Worm (Caenorhabditis elegans) whole organism, L3 larva: Measurements from ENCODE around the gene C43H6.12.

ENCODE experiments used
- ceh-16 ChIP-seq: sonication (generic microtip); optimal IDR thresholded peaks from 2 replicates; lab custom pipeline; 2017; ENCODE audit warnings: missing biosample characterization, missing genetic modification characterization
- ceh-28 ChIP-seq: fragments of 150-350 bp; optimal IDR thresholded peaks from 2 replicates; lab custom pipeline; 2014; ENCODE audit warnings: missing biosample characterization, missing genetic modification reagents, missing genetic modification characterization
- ceh-82 ChIP-seq: fragments of 150-350 bp; optimal IDR thresholded peaks from 2 replicates; lab custom pipeline; 2014; ENCODE audit warnings: missing biosample characterization, missing genetic modification characterization
- ceh-9 ChIP-seq: sonication (generic microtip); optimal IDR thresholded peaks from 2 replicates; lab custom pipeline; 2018; ENCODE audit warnings: missing biosample characterization, missing genetic modification characterization
- daf-12 ChIP-seq: fragments of 150-350 bp; optimal IDR thresholded peaks from 2 replicates; lab custom pipeline; 2014; ENCODE audit warnings: missing biosample characterization, missing genetic modification reagents, missing genetic modification characterization
- egl-27 ChIP-seq: sonication (generic microtip); optimal IDR thresholded peaks from 4 replicates; lab custom pipeline; 2017; ENCODE audit warnings: missing biosample characterization, missing genetic modification reagents, missing genetic modification characterization
- egl-5 ChIP-seq: fragments of 150-350 bp; optimal IDR thresholded peaks from 2 replicates; lab custom pipeline; 2017; ENCODE audit warnings: missing biosample characterization, missing genetic modification reagents, missing genetic modification characterization, inconsistent platforms
- elt-1 ChIP-seq: fragments of 150-350 bp; optimal IDR thresholded peaks from 2 replicates; lab custom pipeline; 2014; ENCODE audit warnings: missing biosample characterization, missing genetic modification characterization
- elt-2 ChIP-seq: sonication (generic microtip); optimal IDR thresholded peaks from 2 replicates; lab custom pipeline; 2016; ENCODE audit warnings: missing genetic modification reagents, mild to moderate bottlenecking, missing genetic modification characterization, missing compliant biosample characterization
- fkh-2 ChIP-seq: fragments of 150-350 bp; optimal IDR thresholded peaks from 2 replicates; lab custom pipeline; 2014; ENCODE audit warnings: missing biosample characterization, missing genetic modification reagents, missing genetic modification characterization
- hmg-11 ChIP-seq: sonication (generic microtip); optimal IDR thresholded peaks from 2 replicates; lab custom pipeline; 2016; ENCODE audit warnings: missing genetic modification characterization, missing compliant biosample characterization
- jun-1 ChIP-seq: fragments of 150-350 bp; optimal IDR thresholded peaks from 2 replicates; lab custom pipeline; 2014; ENCODE audit warnings: missing biosample characterization, missing genetic modification reagents, missing genetic modification characterization
- lin-15B ChIP-seq: fragments of 150-350 bp; optimal IDR thresholded peaks from 2 replicates; lab custom pipeline; 2014; ENCODE audit warnings: missing biosample characterization, missing genetic modification characterization
- lin-39 ChIP-seq: fragments of 150-350 bp; optimal IDR thresholded peaks from 2 replicates; lab custom pipeline; 2018; ENCODE audit warnings: missing biosample characterization, missing genetic modification reagents, missing genetic modification characterization
- lsy-12 ChIP-seq: sonication (generic microtip); optimal IDR thresholded peaks from 2 replicates; lab custom pipeline; 2016; ENCODE audit warnings: mild to moderate bottlenecking, missing genetic modification characterization, missing compliant biosample characterization
- mdl-1 ChIP-seq: fragments of 150-350 bp; optimal IDR thresholded peaks from 2 replicates; lab custom pipeline; 2014; ENCODE audit warnings: missing biosample characterization, missing genetic modification characterization
- nfya-1 ChIP-seq: sonication (generic microtip); optimal IDR thresholded peaks from 2 replicates; lab custom pipeline; 2017; ENCODE audit warnings: missing genetic modification characterization, mild to moderate bottlenecking, missing compliant biosample characterization, antibody characterized with exemption, moderate library complexity; ENCODE audit not compliant: insufficient read depth
- nhr-11 ChIP-seq: fragments of 150-350 bp; optimal IDR thresholded peaks from 2 replicates; lab custom pipeline; 2014; ENCODE audit warnings: missing biosample characterization, missing genetic modification characterization
- nhr-12 ChIP-seq: fragments of 150-350 bp; optimal IDR thresholded peaks from 2 replicates; lab custom pipeline; 2014; ENCODE audit warnings: missing biosample characterization, missing genetic modification characterization
- nhr-23 ChIP-seq: fragments of 150-350 bp; optimal IDR thresholded peaks from 2 replicates; lab custom pipeline; 2014; ENCODE audit warnings: missing biosample characterization, missing genetic modification reagents, missing genetic modification characterization
- nhr-237 ChIP-seq: fragments of 150-350 bp; optimal IDR thresholded peaks from 2 replicates; lab custom pipeline; 2014; ENCODE audit warnings: missing biosample characterization, missing genetic modification characterization
- nhr-25 ChIP-seq: sonication (generic microtip); optimal IDR thresholded peaks from 2 replicates; lab custom pipeline; 2017; ENCODE audit warnings: missing biosample characterization, missing genetic modification characterization
- nhr-43 ChIP-seq: sonication (generic microtip); optimal IDR thresholded peaks from 2 replicates; lab custom pipeline; 2016; ENCODE audit warnings: mild to moderate bottlenecking, missing genetic modification characterization, missing compliant biosample characterization; ENCODE audit not compliant: poor library complexity, severe bottlenecking
- nhr-76 ChIP-seq: fragments of 150-350 bp; sonication (generic microtip); optimal IDR thresholded peaks from 5 replicates; lab custom pipeline; 2014; ENCODE audit warnings: missing biosample characterization, missing genetic modification characterization
- pha-4 ChIP-seq: fragments of 150-350 bp; optimal IDR thresholded peaks from 2 replicates; lab custom pipeline; 2014; ENCODE audit warnings: missing biosample characterization, missing genetic modification reagents, missing genetic modification characterization
- pqm-1 ChIP-seq: fragments of 150-350 bp; optimal IDR thresholded peaks from 2 replicates; lab custom pipeline; 2017; ENCODE audit warnings: missing biosample characterization, missing genetic modification characterization, inconsistent platforms
- sea-2 ChIP-seq: fragments of 150-350 bp; sonication (generic microtip); optimal IDR thresholded peaks from 4 replicates; lab custom pipeline; 2014; ENCODE audit warnings: missing biosample characterization, missing genetic modification reagents, missing genetic modification characterization
- skn-1 ChIP-seq: fragments of 150-350 bp; optimal IDR thresholded peaks from 2 replicates; lab custom pipeline; 2014; ENCODE audit warnings: missing biosample characterization, missing genetic modification characterization
- snpc-4 ChIP-seq: fragments of 150-350 bp; optimal IDR thresholded peaks from 2 replicates; lab custom pipeline; 2014; ENCODE audit warnings: missing biosample characterization, missing genetic modification characterization
- tbx-2 ChIP-seq: sonication (generic microtip); optimal IDR thresholded peaks from 2 replicates; lab custom pipeline; 2016; ENCODE audit warnings: mild to moderate bottlenecking, missing genetic modification characterization, missing compliant biosample characterization
- unc-62 ChIP-seq: fragments of 150-350 bp; sonication (generic microtip); optimal IDR thresholded peaks from 4 replicates; lab custom pipeline; 2014; ENCODE audit warnings: missing biosample characterization, missing genetic modification reagents, missing genetic modification characterization
- ztf-4 ChIP-seq: fragments of 150-350 bp; optimal IDR thresholded peaks from 2 replicates; lab custom pipeline; 2014; ENCODE audit warnings: missing biosample characterization, missing genetic modification characterization

C43H6.12 gene

ce11 chrX:2401883-2402282, 7.5 kb upstream of the C43H6.12 start, which contains the start of gene dhhc-9:
TSS of gene dhhc-9 (minus strand) at chrX:2402036.
- TF ChIP-seq unc-62 (no peak), nhr-23 (tag; lab: Kevin White, UChicago) (peak; percentile 39), ztf-4 (no peak), daf-12 (tag; lab: Kevin White, UChicago) (no peak), nhr-43 (tag; lab: Kevin White, UChicago) (peak; percentile 41), ceh-28 (no peak), lin-15B (tag; lab: Kevin White, UChicago) (peak; percentile 22), jun-1 (tag; lab: Kevin White, UChicago) (peak; percentile 15), nhr-25 (tag; lab: Kevin White, UChicago) (peak; percentile 64), nfya-1 (tag; lab: Kevin White, UChicago) (peak; percentile 81), pha-4 (tag; lab: Kevin White, UChicago) (peak; percentile 5), pqm-1 (tag; lab: Kevin White, UChicago) (peak; percentile 23), snpc-4 (tag; lab: Kevin White, UChicago) (peak; percentile 53), elt-2 (tag; lab: Kevin White, UChicago) (peak; percentile 17), lin-39 (tag; lab: Kevin White, UChicago) (peak; percentile 61), hmg-11 (tag; lab: Kevin White, UChicago) (peak; percentile 97), tbx-2 (tag; lab: Kevin White, UChicago) (no peak)

ce11 chrX:2403724-2404123, 5.7 kb upstream of the C43H6.12 start, which contains the start of gene C43H6.4:
TSS of gene C43H6.4 (plus strand) at chrX:2404024.
- TF ChIP-seq mdl-1 (tag; lab: Kevin White, UChicago) (no peak), elt-1 (tag; lab: Kevin White, UChicago) (no peak), unc-62 (no peak), nhr-12 (tag; lab: Kevin White, UChicago) (no peak), snpc-4 (tag; lab: Kevin White, UChicago) (no peak), lin-15B (tag; lab: Kevin White, UChicago) (no peak), nhr-76 (tag; lab: Kevin White, UChicago) (no peak)

- TF ChIP-seq nhr-11 (tag; lab: Kevin White, UChicago) (no peak), skn-1 (tag; lab: Kevin White, UChicago) (no peak), ceh-16 (tag; lab: Kevin White, UChicago) (no peak), sea-2 (GFP tag; lab: Kevin White, UChicago) (no peak)
Measured at ce11 chrX:2407167-2407566, 2.2 kb upstream of the C43H6.12 start, which contains the start of gene mtpn-1. TSS of gene mtpn-1 (plus strand) at chrX:2407467.

ce11 chrX:2410978-2411377, 1.6 kb downstream of the C43H6.12 start:
- no peak for TF ChIP-seq jun-1 (tag; lab: Kevin White, UChicago)
- TF ChIP-seq elt-2 (tag; lab: Kevin White, UChicago) = peak; percentile 68
- no peak for TF ChIP-seq egl-27 (tag; lab: Kevin White, UChicago)
- peak; percentile 11 for TF ChIP-seq pqm-1 (tag; lab: Kevin White, UChicago)
- no peak for TF ChIP-seq fkh-2 (tag; lab: Kevin White, UChicago)
- no peak for TF ChIP-seq egl-5 (tag; lab: Kevin White, UChicago)
- TF ChIP-seq lsy-12 (tag; lab: Kevin White, UChicago) = no peak

- TF ChIP-seq ceh-9 (tag; lab: Kevin White, UChicago) = no peak
Measured at ce11 chrX:2413277-2413676, 3.9 kb downstream of the C43H6.12 start, which contains the start of gene hlh-15. TSS of gene hlh-15 (minus strand) at chrX:2413377.

- TF ChIP-seq ceh-82 (tag; lab: Kevin White, UChicago) = no peak
- no peak for TF ChIP-seq tbx-2 (tag; lab: Kevin White, UChicago)
- no peak for TF ChIP-seq lsy-12 (tag; lab: Kevin White, UChicago)
- TF ChIP-seq nhr-237 = no peak
Measured at ce11 chrX:2419777-2420176, 10.4 kb downstream of the C43H6.12 start, which contains the start of gene glr-7. TSS of gene glr-7 (minus strand) at chrX:2419877.
